Worm (Caenorhabditis elegans): ENCODE measurements around the gene egl-44.

DNA sequence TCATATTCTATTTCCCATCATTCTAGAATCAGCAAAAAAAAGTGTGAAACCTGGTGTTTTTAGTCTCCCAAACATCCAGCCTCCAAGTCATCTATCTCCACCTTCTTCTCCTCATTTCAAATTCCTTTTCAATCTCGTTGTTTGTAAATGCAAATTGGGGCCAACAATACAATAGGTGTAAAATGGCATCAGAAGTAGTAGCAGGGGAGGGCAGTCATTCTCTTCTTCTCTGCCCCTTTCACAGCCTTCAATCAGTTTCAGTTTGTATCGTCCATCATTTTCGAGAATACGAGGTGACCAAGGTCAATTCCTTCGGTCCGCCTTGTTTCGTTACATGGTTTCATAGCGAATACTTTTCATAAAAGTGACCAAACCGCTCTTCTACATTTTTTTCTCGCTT, 40.7 kb downstream of the egl-44 start, which contains the start of gene B0034.4:
- TF ChIP-seq nhr-90 (tag; optimal IDR thresholded peaks at IDR 0.05; ENCODE audit: poor library complexity): no peak
- no peak for TF ChIP-seq ceh-90 (tag; optimal IDR thresholded peaks at IDR 0.05)
- no peak for TF ChIP-seq swsn-7 (tag; optimal IDR thresholded peaks at IDR 0.05)
- no peak for TF ChIP-seq elt-3 (tag; optimal IDR thresholded peaks at IDR 0.05)
- no peak for TF ChIP-seq elt-2 (tag; optimal IDR thresholded peaks at IDR 0.05)
- no peak for TF ChIP-seq snpc-4 (tag; optimal IDR thresholded peaks at IDR 0.05)
- TF ChIP-seq aha-1 (tag; optimal IDR thresholded peaks at IDR 0.05): no peak
- no peak for TF ChIP-seq lin-39 (tag; optimal IDR thresholded peaks at IDR 0.05)
- no peak for TF ChIP-seq lin-35 (GFP tag; optimal IDR thresholded peaks at IDR 0.05)
- no peak for TF ChIP-seq efl-1 (optimal IDR thresholded peaks at IDR 0.05)
- TF ChIP-seq efl-1 (GFP tag; optimal IDR thresholded peaks at IDR 0.05 in 1 of 2): no peak
- no peak for TF ChIP-seq alr-1 (tag; optimal IDR thresholded peaks at IDR 0.05; ENCODE audit: borderline replicate concordance)
- TF ChIP-seq ama-1 (optimal IDR thresholded peaks at IDR 0.05): no peak
- no peak for TF ChIP-seq ceh-82 (tag; optimal IDR thresholded peaks at IDR 0.05)
